Fruit fly (Drosophila melanogaster) whole organism, embryonic: ENCODE measurements around the gene Top3beta.

Source experiments
- Atf6 ChIP-seq: fragments of 200-800 bp; sonication (Bioruptor generic); IDR thresholded peaks from 2 replicates; pipeline ENCODE4 v1.3.6; 2022; ENCODE audit warnings: missing biosample characterization, missing genetic modification characterization
- CG10274 ChIP-seq: fragments of 200-800 bp; sonication (Bioruptor generic); optimal IDR thresholded peaks from 3 replicates; lab custom pipeline; 2017; ENCODE audit warnings: missing biosample characterization, mild to moderate bottlenecking, missing genetic modification characterization
- CG10565 ChIP-seq: fragments of 200-800 bp; sonication (Bioruptor generic); optimal IDR thresholded peaks from 3 replicates; lab custom pipeline; 2016; ENCODE audit warnings: missing biosample characterization, mild to moderate bottlenecking, missing genetic modification characterization
- CG11723 ChIP-seq: fragments of 200-800 bp; sonication (Bioruptor generic); optimal IDR thresholded peaks from 2 replicates; lab custom pipeline; 2017; ENCODE audit warnings: missing biosample characterization, mild to moderate bottlenecking, missing genetic modification characterization
- CG6254 ChIP-seq: fragments of 200-800 bp; sonication (Bioruptor generic); optimal IDR thresholded peaks from 3 replicates; lab custom pipeline; 2017; ENCODE audit warnings: mild to moderate bottlenecking, missing biosample characterization, missing genetic modification reagents, missing genetic modification characterization
- CTCF ChIP-seq: fragments of 200-800 bp; sonication (Bioruptor generic); optimal IDR thresholded peaks from 2 replicates; lab custom pipeline; 2017; ENCODE audit warnings: missing biosample characterization, mild to moderate bottlenecking, missing genetic modification characterization, moderate library complexity
- Kr ChIP-seq: fragments of 200-800 bp; sonication (Bioruptor generic); optimal IDR thresholded peaks from 2 replicates; lab custom pipeline; 2017; ENCODE audit warnings: missing biosample characterization, mild to moderate bottlenecking, missing genetic modification characterization
- Lhr ChIP-seq: fragments of 200-800 bp; sonication (Bioruptor generic); optimal IDR thresholded peaks from 3 replicates; lab custom pipeline; 2017; ENCODE audit warnings: mild to moderate bottlenecking, missing biosample characterization, missing genetic modification reagents, missing genetic modification characterization
- Six4 ChIP-seq: fragments of 200-800 bp; sonication (Bioruptor generic); optimal IDR thresholded peaks from 2 replicates; lab custom pipeline; 2016; ENCODE audit warnings: missing biosample characterization, missing genetic modification characterization
- dm ChIP-seq: fragments of 200-800 bp; sonication (Bioruptor generic); optimal IDR thresholded peaks from 3 replicates; lab custom pipeline; 2016; ENCODE audit warnings: missing biosample characterization, missing genetic modification characterization
- insv ChIP-seq, 2 experiments: fragments of 200-800 bp; sonication (Bioruptor generic); optimal IDR thresholded peaks; 3 replicates each; lab custom pipeline; 2016 to 2018; ENCODE audit warnings: missing biosample characterization in 2 of 2, missing genetic modification characterization in 2 of 2
- klu ChIP-seq: fragments of 200-800 bp; sonication (Bioruptor generic); IDR thresholded peaks from 2 replicates; pipeline ENCODE4 v1.3.6; 2022; ENCODE audit warnings: missing biosample characterization, missing genetic modification characterization

- no peak for TF ChIP-seq CG11723 (GFP tag; lab: Kevin White, UChicago)
- TF ChIP-seq klu (GFP tag; lab: Robert Waterston, UW), result no peak
- TF ChIP-seq CG10565 (GFP tag; lab: Kevin White, UChicago), result no peak
- peak; percentile 5 for TF ChIP-seq Lhr (GFP tag; lab: Kevin White, UChicago)
- TF ChIP-seq dm (GFP tag; lab: Kevin White, UChicago), result no peak
- no peak for TF ChIP-seq Atf6
- no peak for TF ChIP-seq insv (GFP tag; optimal IDR thresholded peaks at IDR 0.05; lab: Kevin White, UChicago)
- no peak for TF ChIP-seq CG6254 (GFP tag; lab: Kevin White, UChicago)
- no peak for TF ChIP-seq Six4
- no peak for TF ChIP-seq CG10274 (GFP tag; lab: Kevin White, UChicago)
- TF ChIP-seq Kr (GFP tag; lab: Kevin White, UChicago), result no peak
- no peak for TF ChIP-seq CTCF (GFP tag; lab: Kevin White, UChicago)
Observed at dm6 chrX:6301052-6301451, 13.3 kb upstream of the Top3beta start, which contains the start of gene CG12219.
